Worm (Caenorhabditis elegans): Measurements from ENCODE around the gene exos-2.

Gene exos-2

DNA sequence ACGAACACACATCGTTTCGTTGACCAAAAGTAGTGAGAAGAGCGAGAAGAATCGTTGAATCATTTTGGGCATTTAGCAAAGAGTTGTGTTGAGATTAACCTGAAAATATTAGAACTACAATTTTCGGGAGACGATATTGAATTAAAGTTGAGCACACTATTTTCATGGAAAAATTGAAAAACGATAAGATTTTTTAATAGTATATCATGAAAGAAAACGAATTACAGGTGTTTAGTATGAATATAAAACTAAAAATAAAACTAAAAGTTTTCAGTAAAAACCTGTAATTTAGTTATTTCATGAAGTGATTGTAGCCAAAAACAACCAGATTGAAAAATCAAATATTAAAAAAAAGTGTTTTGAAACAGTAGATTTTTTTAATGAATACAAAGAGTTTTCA is 42.2 kb downstream of the exos-2 start, which contains the start of gene lgc-10:
TSS of gene lgc-10 (minus strand) at position 101 of the 400 bp plus-strand sequence.
- TF ChIP-seq flh-1 (GFP tag; optimal IDR thresholded peaks at IDR 0.05) (no peak), ceh-43 (GFP tag; optimal IDR thresholded peaks at IDR 0.05) (no peak), ztf-11 (tag; optimal IDR thresholded peaks at IDR 0.05) (no peak), lsy-2 (tag; optimal IDR thresholded peaks at IDR 0.05) (no peak), ces-1 (GFP tag; optimal IDR thresholded peaks at IDR 0.05) (no peak), nhr-76 (tag; optimal IDR thresholded peaks at IDR 0.05) (no peak), sptf-1 (tag; optimal IDR thresholded peaks at IDR 0.05) (no peak), hlh-1 (tag; optimal IDR thresholded peaks at IDR 0.05) (no peak), elt-1 (tag; optimal IDR thresholded peaks at IDR 0.05; ENCODE audit: borderline replicate concordance, insufficient read depth) (no peak)

DNA sequence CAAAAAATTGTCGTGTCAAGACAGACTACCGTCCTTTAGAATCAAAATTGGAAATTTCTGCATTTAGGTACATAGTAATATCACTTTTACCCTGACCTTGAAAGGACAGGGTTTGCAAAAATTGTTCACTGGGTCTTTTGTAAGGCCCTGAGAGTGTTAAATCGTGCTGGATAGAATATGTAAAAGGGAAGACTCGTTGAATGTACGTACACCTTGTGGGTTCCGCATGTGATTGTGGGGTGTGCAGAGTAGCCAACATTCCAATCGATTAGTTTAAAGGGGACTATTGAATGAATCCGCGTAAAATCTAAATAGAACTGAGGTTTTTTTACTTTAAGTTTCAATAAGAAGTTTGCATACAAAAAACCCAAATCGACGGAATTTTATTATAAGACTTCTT is 45.3 kb downstream of the exos-2 start:
- TF ChIP-seq lin-32 (GFP tag; optimal IDR thresholded peaks at IDR 0.05) = no peak
- TF ChIP-seq drap-1 (GFP tag; optimal IDR thresholded peaks at IDR 0.05) = no peak
- no peak for TF ChIP-seq sptf-1 (tag; optimal IDR thresholded peaks at IDR 0.05)

DNA sequence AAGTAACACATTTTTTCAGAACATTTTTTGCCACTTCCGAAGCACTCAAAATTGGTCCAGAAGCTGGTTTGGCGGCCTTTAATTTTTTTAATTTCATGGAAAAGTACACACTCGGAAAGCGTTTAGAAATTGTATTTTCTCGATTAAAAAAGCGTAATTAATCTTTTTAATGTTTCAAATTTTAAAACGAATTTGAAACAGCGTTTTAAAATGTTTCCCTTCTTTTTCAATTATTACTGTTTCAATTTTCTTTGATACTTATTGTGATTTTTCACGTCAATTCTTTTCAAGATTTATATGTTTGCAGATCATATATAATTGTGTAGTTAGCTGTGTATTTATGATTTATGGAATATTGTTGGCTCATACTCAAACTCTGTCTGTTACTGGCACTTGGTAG is 48.7 kb downstream of the exos-2 start, which contains the start of gene acr-25:
TSS of gene acr-25 (plus strand) at position 301 of the 400 bp plus-strand sequence.
- no peak for TF ChIP-seq unc-62 (GFP tag; optimal IDR thresholded peaks at IDR 0.05)
- no peak for TF ChIP-seq drap-1 (GFP tag; optimal IDR thresholded peaks at IDR 0.05)
- no peak for TF ChIP-seq M03D4.4 (tag; optimal IDR thresholded peaks at IDR 0.05)
- no peak for TF ChIP-seq ceh-83 (GFP tag; optimal IDR thresholded peaks at IDR 0.05)
- no peak for TF ChIP-seq nhr-12 (tag; optimal IDR thresholded peaks at IDR 0.05)
- TF ChIP-seq unc-120 (tag; optimal IDR thresholded peaks at IDR 0.05; ENCODE audit: poor library complexity, severe bottlenecking) = no peak
- no peak for TF ChIP-seq lin-13 (tag; optimal IDR thresholded peaks at IDR 0.05)
- TF ChIP-seq cnd-1 (tag; optimal IDR thresholded peaks at IDR 0.05) = no peak
